Worm (Caenorhabditis elegans) whole organism, young adult: Measurements from ENCODE around the gene Y69A2AR.31.

ENCODE experiments used
- B0019.2 ChIP-seq: fragments of 200-800 bp; sonication (Bioruptor generic); conservative IDR thresholded peaks from 2 replicates; pipeline ENCODE4 v1.3.6; 2022; ENCODE audit warnings: missing genetic modification reagents, missing genetic modification characterization, missing compliant biosample characterization
- B0261.1 ChIP-seq: sonication (generic microtip); optimal IDR thresholded peaks from 2 replicates; lab custom pipeline; 2016; ENCODE audit warnings: mild to moderate bottlenecking, missing genetic modification characterization, moderate library complexity, missing compliant biosample characterization
- C17E4.6 ChIP-seq: fragments of 200-800 bp; sonication (Bioruptor generic); IDR thresholded peaks from 2 replicates; pipeline ENCODE4 v1.3.6; 2022; ENCODE audit warnings: missing genetic modification reagents, missing genetic modification characterization, missing compliant biosample characterization
- F10E7.11 ChIP-seq: sonication (generic microtip); optimal IDR thresholded peaks from 2 replicates; lab custom pipeline; 2017; ENCODE audit warnings: mild to moderate bottlenecking, missing genetic modification characterization, moderate library complexity, missing compliant biosample characterization
- F22D6.2 ChIP-seq: sonication (generic microtip); optimal IDR thresholded peaks from 2 replicates; lab custom pipeline; 2016; ENCODE audit warnings: mild to moderate bottlenecking, missing genetic modification characterization, missing compliant biosample characterization
- F23B12.7 ChIP-seq: sonication (generic microtip); optimal IDR thresholded peaks from 2 replicates; lab custom pipeline; 2017; ENCODE audit warnings: missing genetic modification characterization, mild to moderate bottlenecking, missing compliant biosample characterization, antibody characterized with exemption, moderate library complexity; ENCODE audit not compliant: insufficient read depth
- F49E8.2 ChIP-seq: sonication (generic microtip); optimal IDR thresholded peaks from 3 replicates; lab custom pipeline; 2017; ENCODE audit warnings: missing genetic modification characterization, mild to moderate bottlenecking, missing compliant biosample characterization, antibody characterized with exemption, moderate library complexity; ENCODE audit not compliant: insufficient read depth
- F52B5.7 ChIP-seq: sonication (generic microtip); optimal IDR thresholded peaks from 2 replicates; lab custom pipeline; 2016; ENCODE audit warnings: mild to moderate bottlenecking, missing genetic modification characterization, missing compliant biosample characterization
- F55B11.4 ChIP-seq: sonication (generic microtip); optimal IDR thresholded peaks from 2 replicates; lab custom pipeline; 2016; ENCODE audit warnings: missing compliant biosample characterization, missing genetic modification characterization, borderline replicate concordance; ENCODE audit not compliant: insufficient read depth
- F57A8.1 ChIP-seq: fragments of 200-800 bp; sonication (Bioruptor generic); optimal IDR thresholded peaks from 2 replicates; lab custom pipeline; 2018; ENCODE audit warnings: mild to moderate bottlenecking, missing genetic modification characterization, moderate library complexity, missing compliant biosample characterization
- Y53G8AR.9 ChIP-seq: fragments of 200-800 bp; sonication (Bioruptor generic); conservative IDR thresholded peaks from 2 replicates; pipeline ENCODE4 v1.3.6; 2022; ENCODE audit warnings: missing genetic modification reagents, missing genetic modification characterization, missing compliant biosample characterization
- Y56A3A.18 ChIP-seq: fragments of 200-800 bp; sonication (Bioruptor generic); IDR thresholded peaks from 2 replicates; pipeline ENCODE4 v1.3.6; 2022; ENCODE audit warnings: missing genetic modification reagents, missing genetic modification characterization, missing compliant biosample characterization
- Y95B8A.8 ChIP-seq: fragments of 200-800 bp; sonication (Bioruptor generic); IDR thresholded peaks from 2 replicates; pipeline ENCODE4 v1.3.6; 2022; ENCODE audit warnings: missing genetic modification reagents, missing genetic modification characterization, missing compliant biosample characterization
- ZK185.1 ChIP-seq: sonication (generic microtip); optimal IDR thresholded peaks from 2 replicates; lab custom pipeline; 2016; ENCODE audit warnings: mild to moderate bottlenecking, missing genetic modification characterization, missing compliant biosample characterization; ENCODE audit not compliant: poor library complexity, severe bottlenecking
- akir-1 ChIP-seq: fragments of 200-800 bp; sonication (Bioruptor generic); optimal IDR thresholded peaks from 2 replicates; lab custom pipeline; 2018; ENCODE audit warnings: mild to moderate bottlenecking, missing genetic modification characterization, moderate library complexity, missing compliant biosample characterization
- atf-7 ChIP-seq: sonication (generic microtip); optimal IDR thresholded peaks from 2 replicates; lab custom pipeline; 2017; ENCODE audit warnings: mild to moderate bottlenecking, missing genetic modification characterization, missing compliant biosample characterization
- attf-3 ChIP-seq: fragments of 200-800 bp; sonication (Bioruptor generic); conservative IDR thresholded peaks from 2 replicates; pipeline ENCODE4 v1.3.6; 2022; ENCODE audit warnings: missing genetic modification reagents, missing genetic modification characterization, missing compliant biosample characterization
- cebp-1 ChIP-seq, 2 experiments: fragments of 200-800 bp in 1 of 2; sonication (Bioruptor generic) in 1 of 2; sonication (generic microtip) in 1 of 2; IDR thresholded peaks in 1 of 2; optimal IDR thresholded peaks in 1 of 2; 2 replicates each; pipeline versions ENCODE4 v1.3.6 to Lab custom; 2017 to 2022; ENCODE audit warnings: missing compliant biosample characterization in 2 of 2, missing genetic modification characterization in 2 of 2, mild to moderate bottlenecking in 1 of 2, missing genetic modification reagents in 1 of 2, moderate library complexity in 1 of 2
- ceh-40 ChIP-seq: fragments of 200-800 bp; sonication (Bioruptor generic); IDR thresholded peaks from 2 replicates; pipeline ENCODE4 v1.3.6; 2022; ENCODE audit warnings: missing genetic modification characterization, missing compliant biosample characterization
- ceh-58 ChIP-seq: fragments of 200-800 bp; sonication (Bioruptor generic); IDR thresholded peaks from 2 replicates; pipeline ENCODE4 v1.3.6; 2022; ENCODE audit warnings: missing genetic modification characterization, missing compliant biosample characterization
- die-1 ChIP-seq: sonication (generic microtip); optimal IDR thresholded peaks from 2 replicates; lab custom pipeline; 2016; ENCODE audit warnings: missing genotype, mild to moderate bottlenecking, missing genetic modification characterization, missing compliant biosample characterization
- dpff-1 ChIP-seq: sonication (generic microtip); optimal IDR thresholded peaks from 2 replicates; lab custom pipeline; 2017; ENCODE audit warnings: mild to moderate bottlenecking, missing genetic modification characterization, missing compliant biosample characterization
- dpl-1 ChIP-seq: fragments of 150-350 bp; optimal IDR thresholded peaks from 2 replicates; lab custom pipeline; 2014; ENCODE audit warnings: missing biosample characterization, missing genetic modification reagents, missing genetic modification characterization
- efl-1 ChIP-seq: fragments of 150-350 bp; optimal IDR thresholded peaks from 2 replicates; lab custom pipeline; 2014; ENCODE audit warnings: missing biosample characterization, missing genetic modification reagents, missing genetic modification characterization
- egl-18 ChIP-seq: fragments of 200-800 bp; sonication (Bioruptor generic); IDR thresholded peaks from 2 replicates; pipeline ENCODE4 v1.3.6; 2022; ENCODE audit warnings: missing genetic modification reagents, missing genetic modification characterization, missing compliant biosample characterization
- ekl-4 ChIP-seq: fragments of 200-800 bp; sonication (Bioruptor generic); IDR thresholded peaks from 2 replicates; pipeline ENCODE4 v1.3.6; 2022; ENCODE audit warnings: missing genetic modification reagents, missing genetic modification characterization, missing compliant biosample characterization
- hlh-26 ChIP-seq: fragments of 200-800 bp; sonication (Bioruptor generic); conservative IDR thresholded peaks from 2 replicates; pipeline ENCODE4 v1.3.6; 2022; ENCODE audit warnings: missing genetic modification reagents, missing genetic modification characterization, missing compliant biosample characterization
- hmg-1.2 ChIP-seq: fragments of 200-800 bp; sonication (Bioruptor generic); IDR thresholded peaks from 2 replicates; pipeline ENCODE4 v1.3.6; 2022; ENCODE audit warnings: missing genetic modification reagents, missing genetic modification characterization, missing compliant biosample characterization
- hsf-1 ChIP-seq: fragments of 200-800 bp; sonication (Bioruptor generic); IDR thresholded peaks from 2 replicates; pipeline ENCODE4 v1.3.6; 2022; ENCODE audit warnings: missing genetic modification reagents, missing genetic modification characterization, missing compliant biosample characterization
- let-607 ChIP-seq, 2 experiments: fragments of 200-800 bp in 1 of 2; sonication (Bioruptor generic) in 1 of 2; sonication (generic microtip) in 1 of 2; optimal IDR thresholded peaks; 2 replicates each; lab custom pipeline; 2016 to 2018; ENCODE audit warnings: mild to moderate bottlenecking in 2 of 2, missing compliant biosample characterization in 2 of 2, missing genetic modification characterization in 2 of 2, moderate library complexity in 2 of 2, missing genotype in 1 of 2
- lin-40 ChIP-seq: sonication (generic microtip); optimal IDR thresholded peaks from 2 replicates; lab custom pipeline; 2016; ENCODE audit warnings: missing genetic modification characterization, mild to moderate bottlenecking, missing compliant biosample characterization, missing genotype, missing genetic modification reagents
- mcd-1 ChIP-seq: fragments of 200-800 bp; sonication (Bioruptor generic); IDR thresholded peaks from 2 replicates; pipeline ENCODE4 v1.3.6; 2022; ENCODE audit warnings: missing genetic modification reagents, missing genetic modification characterization, missing compliant biosample characterization
- mel-28 ChIP-seq: sonication (generic microtip); optimal IDR thresholded peaks from 2 replicates; lab custom pipeline; 2016; ENCODE audit warnings: borderline replicate concordance, mild to moderate bottlenecking, missing genetic modification characterization, missing compliant biosample characterization
- mes-4 ChIP-seq: sonication (generic microtip); optimal IDR thresholded peaks from 2 replicates; lab custom pipeline; 2016; ENCODE audit warnings: missing genotype, missing genetic modification characterization, missing compliant biosample characterization
- nfya-1 ChIP-seq: sonication (generic microtip); optimal IDR thresholded peaks from 2 replicates; lab custom pipeline; 2017; ENCODE audit warnings: antibody characterized with exemption, missing compliant biosample characterization, missing genetic modification characterization, borderline replicate concordance; ENCODE audit not compliant: insufficient read depth
- nfya-2 ChIP-seq: fragments of 200-800 bp; sonication (Bioruptor generic); IDR thresholded peaks from 2 replicates; pipeline ENCODE4 v1.3.6; 2022; ENCODE audit warnings: missing genetic modification reagents, missing genetic modification characterization, missing compliant biosample characterization
- nfyb-1 ChIP-seq: fragments of 200-800 bp; sonication (Bioruptor generic); IDR thresholded peaks from 2 replicates; pipeline ENCODE4 v1.3.6; 2022; ENCODE audit warnings: missing genetic modification reagents, missing genetic modification characterization, missing compliant biosample characterization
- nhr-120 ChIP-seq: fragments of 200-800 bp; sonication (Bioruptor generic); IDR thresholded peaks from 2 replicates; pipeline ENCODE4 v1.3.6; 2022; ENCODE audit warnings: missing genetic modification characterization, missing compliant biosample characterization
- nhr-27 ChIP-seq: fragments of 200-800 bp; sonication (Bioruptor generic); optimal IDR thresholded peaks from 2 replicates; lab custom pipeline; 2018; ENCODE audit warnings: mild to moderate bottlenecking, missing genetic modification characterization, moderate library complexity, missing compliant biosample characterization
- pbrm-1 ChIP-seq: fragments of 200-800 bp; sonication (Bioruptor generic); IDR thresholded peaks from 2 replicates; pipeline ENCODE4 v1.3.6; 2022; ENCODE audit warnings: missing genetic modification reagents, missing genetic modification characterization, missing compliant biosample characterization
- pha-4 ChIP-seq: fragments of 150-350 bp; sonication (generic microtip); optimal IDR thresholded peaks from 2 replicates; lab custom pipeline; 2014; ENCODE audit warnings: missing biosample characterization, missing genetic modification reagents, missing genetic modification characterization
- repo-1 ChIP-seq: sonication (generic microtip); optimal IDR thresholded peaks from 2 replicates; lab custom pipeline; 2017; ENCODE audit warnings: mild to moderate bottlenecking, missing genetic modification characterization, missing compliant biosample characterization
- somi-1 ChIP-seq: fragments of 200-800 bp; sonication (Bioruptor generic); optimal IDR thresholded peaks from 2 replicates; lab custom pipeline; 2018; ENCODE audit warnings: mild to moderate bottlenecking, missing genetic modification characterization, missing compliant biosample characterization
- unc-130 ChIP-seq: sonication (generic microtip); optimal IDR thresholded peaks from 2 replicates; lab custom pipeline; 2016; ENCODE audit warnings: missing genetic modification reagents, missing genetic modification characterization, missing compliant biosample characterization
- zim-3 ChIP-seq: sonication (generic microtip); optimal IDR thresholded peaks from 2 replicates; lab custom pipeline; 2017; ENCODE audit warnings: mild to moderate bottlenecking, missing genetic modification characterization, moderate library complexity, missing compliant biosample characterization
- ztf-22 ChIP-seq: fragments of 200-800 bp; sonication (Bioruptor generic); optimal IDR thresholded peaks from 2 replicates; lab custom pipeline; 2018; ENCODE audit warnings: mild to moderate bottlenecking, missing genetic modification characterization, moderate library complexity, missing compliant biosample characterization
- ztf-25 ChIP-seq: fragments of 200-800 bp; sonication (Bioruptor generic); IDR thresholded peaks from 2 replicates; pipeline ENCODE4 v1.3.6; 2022; ENCODE audit warnings: missing genetic modification reagents, missing genetic modification characterization, missing compliant biosample characterization
- ztf-28 ChIP-seq: fragments of 200-800 bp; sonication (Bioruptor generic); IDR thresholded peaks from 2 replicates; pipeline ENCODE4 v1.3.6; 2022; ENCODE audit warnings: missing genetic modification reagents, missing genetic modification characterization, missing compliant biosample characterization

Y69A2AR.31 gene

DNA sequence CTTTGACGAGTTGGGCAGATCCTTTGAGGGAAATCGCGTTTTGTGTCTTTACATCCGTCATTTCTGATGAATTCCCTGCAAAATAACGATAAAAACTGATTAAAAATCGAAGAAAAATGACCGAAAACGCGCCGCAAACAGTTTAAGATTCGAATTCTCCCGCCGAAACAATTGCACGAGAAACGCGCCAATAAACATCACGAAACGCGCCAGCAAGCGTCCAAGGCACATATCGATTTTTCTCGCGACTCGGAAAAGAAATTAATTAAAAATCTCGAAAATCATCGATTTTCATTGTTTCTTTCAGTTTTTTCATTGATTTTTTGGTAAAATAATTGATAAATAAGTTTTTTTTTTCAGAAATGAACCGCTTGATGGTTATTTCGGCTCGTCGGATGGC, 22.9 kb downstream of the Y69A2AR.31 start, which contains the start of the genes mdf-2 and nduv-3 (continued):
- peak; percentile 87 for TF ChIP-seq mcd-1
- TF ChIP-seq nfya-2 (GFP tag; lab: Robert Waterston, UW) = no peak
- no peak for TF ChIP-seq ztf-22
- no peak for TF ChIP-seq ztf-28 (GFP tag; lab: Robert Waterston, UW)
- no peak for TF ChIP-seq nhr-120
- TF ChIP-seq lin-40 (tag; lab: Kevin White, UChicago) = peak; percentile 80
- TF ChIP-seq ceh-40 (GFP tag; lab: Robert Waterston, UW) = no peak
- TF ChIP-seq die-1 = no peak
- no peak for TF ChIP-seq unc-130 (GFP tag; lab: Kevin White, UChicago)
- no peak for TF ChIP-seq repo-1 (tag; lab: Kevin White, UChicago)
- TF ChIP-seq F23B12.7 (tag; lab: Kevin White, UChicago) = peak; percentile 9
- peak; percentile 77 for TF ChIP-seq dpl-1 (GFP tag; lab: Kevin White, UChicago)
- TF ChIP-seq Y56A3A.18 = no peak
- no peak for TF ChIP-seq ceh-58 (GFP tag; lab: Robert Waterston, UW)
- peak; percentile 75 for TF ChIP-seq pbrm-1 (GFP tag; lab: Robert Waterston, UW)
- no peak for TF ChIP-seq mel-28 (tag; lab: Kevin White, UChicago)
- no peak for TF ChIP-seq dpff-1 (tag; lab: Kevin White, UChicago)
- peak; percentile 52; the same call in 1 of the 2 replicates for TF ChIP-seq ekl-4 (GFP tag; lab: Robert Waterston, UW)
- no peak for TF ChIP-seq ZK185.1 (tag; lab: Kevin White, UChicago)
- peak; percentile 46; the same call in 1 of the 2 replicates for TF ChIP-seq hmg-1.2 (GFP tag; lab: Robert Waterston, UW)
- TF ChIP-seq F52B5.7 (tag; lab: Kevin White, UChicago) = no peak
- no peak for TF ChIP-seq hlh-26 (GFP tag; lab: Robert Waterston, UW)
- TF ChIP-seq efl-1 (GFP tag; lab: Kevin White, UChicago) = peak; percentile 84
- peak; percentile 65 for TF ChIP-seq nfyb-1 (GFP tag; lab: Robert Waterston, UW)
- no peak for TF ChIP-seq F57A8.1 (GFP tag; lab: Kevin White, UChicago)
- TF ChIP-seq hsf-1 (GFP tag; lab: Robert Waterston, UW) = peak; percentile 56; the same call in 1 of the 2 replicates
- no peak for TF ChIP-seq F49E8.2 (tag; lab: Kevin White, UChicago)
- TF ChIP-seq let-607 (tag; optimal IDR thresholded peaks at IDR 0.05; lab: Kevin White, UChicago) = no peak
- no peak for TF ChIP-seq F55B11.4 (tag; lab: Kevin White, UChicago)
- TF ChIP-seq attf-3 (GFP tag; lab: Robert Waterston, UW) = peak; percentile 81
- no peak for TF ChIP-seq ztf-25 (GFP tag; lab: Robert Waterston, UW)
- no peak for TF ChIP-seq Y95B8A.8 (GFP tag; lab: Robert Waterston, UW)
- TF ChIP-seq mes-4 = no peak
- TF ChIP-seq pha-4 (tag; lab: Kevin White, UChicago) = no peak
- TF ChIP-seq atf-7 (tag; lab: Kevin White, UChicago) = no peak
- TF ChIP-seq Y53G8AR.9 (GFP tag; lab: Robert Waterston, UW) = peak; percentile 49; the same call in 1 of the 2 replicates
- TF ChIP-seq C17E4.6 (GFP tag; lab: Robert Waterston, UW) = peak; percentile 49; the same call in 1 of the 2 replicates
- no peak for TF ChIP-seq F10E7.11 (tag; lab: Kevin White, UChicago)
- no peak for TF ChIP-seq nfya-1
- TF ChIP-seq somi-1 (GFP tag; lab: Kevin White, UChicago) = no peak
- no peak for TF ChIP-seq egl-18 (GFP tag; lab: Robert Waterston, UW)
- no peak for TF ChIP-seq cebp-1 (GFP tag; IDR thresholded peaks at IDR 0.05; lab: Robert Waterston, UW)
- TF ChIP-seq cebp-1 (tag; optimal IDR thresholded peaks at IDR 0.05; lab: Kevin White, UChicago) = peak; percentile 64
- TF ChIP-seq akir-1 (GFP tag; lab: Kevin White, UChicago) = no peak
- peak; percentile 22 for TF ChIP-seq B0261.1 (tag; lab: Kevin White, UChicago)
- no peak for TF ChIP-seq B0019.2 (GFP tag; lab: Robert Waterston, UW)
- TF ChIP-seq nhr-27 (tag; lab: Kevin White, UChicago) = no peak
- no peak for TF ChIP-seq F22D6.2 (tag; lab: Kevin White, UChicago)
- TF ChIP-seq zim-3 (tag; lab: Kevin White, UChicago) = no peak
